Worm (Caenorhabditis elegans) whole organism, L2 larva: ENCODE results near the gene pqn-25.

ENCODE experiments used
- C34F6.9 ChIP-seq: fragments of 150-350 bp; optimal IDR thresholded peaks from 2 replicates; lab custom pipeline; 2014; ENCODE audit warnings: missing biosample characterization, missing genetic modification characterization
- R02D3.7 ChIP-seq: fragments of 150-350 bp; optimal IDR thresholded peaks from 2 replicates; lab custom pipeline; 2014; ENCODE audit warnings: missing biosample characterization, missing genetic modification characterization
- Y55F3AM.14 ChIP-seq: fragments of 200-800 bp; sonication (Bioruptor generic); optimal IDR thresholded peaks from 2 replicates; lab custom pipeline; 2018; ENCODE audit warnings: mild to moderate bottlenecking, missing genetic modification characterization, missing compliant biosample characterization
- alr-1 ChIP-seq: fragments of 150-350 bp; optimal IDR thresholded peaks from 2 replicates; lab custom pipeline; 2014; ENCODE audit warnings: missing biosample characterization, missing genetic modification characterization
- aly-2 ChIP-seq: fragments of 150-350 bp; optimal IDR thresholded peaks from 2 replicates; lab custom pipeline; 2014; ENCODE audit warnings: missing biosample characterization, missing genetic modification characterization
- ama-1 ChIP-seq: fragments of 150-350 bp; optimal IDR thresholded peaks from 2 replicates; lab custom pipeline; 2018; ENCODE audit warnings: inconsistent platforms
- blmp-1 ChIP-seq: sonication (generic microtip); optimal IDR thresholded peaks from 2 replicates; lab custom pipeline; 2017; ENCODE audit warnings: missing genetic modification characterization, mild to moderate bottlenecking, missing compliant biosample characterization, antibody characterized with exemption, moderate library complexity; ENCODE audit not compliant: insufficient read depth
- ceh-16 ChIP-seq: fragments of 150-350 bp; optimal IDR thresholded peaks from 2 replicates; lab custom pipeline; 2014; ENCODE audit warnings: missing biosample characterization, missing genetic modification characterization
- ceh-82 ChIP-seq: fragments of 150-350 bp; optimal IDR thresholded peaks from 2 replicates; lab custom pipeline; 2014; ENCODE audit warnings: missing biosample characterization, missing genetic modification characterization
- crh-2 ChIP-seq: sonication (generic microtip); optimal IDR thresholded peaks from 2 replicates; lab custom pipeline; 2017; ENCODE audit warnings: missing biosample characterization, missing genetic modification characterization
- dmd-4 ChIP-seq: sonication (generic microtip); optimal IDR thresholded peaks from 2 replicates; lab custom pipeline; 2017; ENCODE audit warnings: missing biosample characterization, missing genetic modification characterization
- egl-27 ChIP-seq: sonication (generic microtip); optimal IDR thresholded peaks from 3 replicates; lab custom pipeline; 2017; ENCODE audit warnings: missing biosample characterization, missing genetic modification reagents, missing genetic modification characterization
- elt-1 ChIP-seq: fragments of 150-350 bp; optimal IDR thresholded peaks from 2 replicates; lab custom pipeline; 2014; ENCODE audit warnings: missing biosample characterization, missing genetic modification characterization
- fos-1 ChIP-seq: fragments of 150-350 bp; optimal IDR thresholded peaks from 2 replicates; lab custom pipeline; 2014; ENCODE audit warnings: missing biosample characterization, missing genetic modification characterization
- gmeb-1 ChIP-seq: fragments of 150-350 bp; optimal IDR thresholded peaks from 2 replicates; lab custom pipeline; 2014; ENCODE audit warnings: missing biosample characterization, missing genetic modification characterization
- lin-11 ChIP-seq: fragments of 150-350 bp; sonication (generic microtip); optimal IDR thresholded peaks from 2 replicates; lab custom pipeline; 2014; ENCODE audit warnings: missing biosample characterization, missing genetic modification characterization, inconsistent platforms, mixed read lengths
- lin-39 ChIP-seq: fragments of 150-350 bp; optimal IDR thresholded peaks from 2 replicates; lab custom pipeline; 2014; ENCODE audit warnings: missing biosample characterization, missing genetic modification reagents, missing genetic modification characterization
- lsy-2 ChIP-seq, 2 experiments: fragments of 150-350 bp in 1 of 2; sonication (generic microtip) in 1 of 2; optimal IDR thresholded peaks; 2 replicates each; lab custom pipeline; 2014 to 2017; ENCODE audit warnings: missing biosample characterization in 2 of 2, missing genetic modification characterization in 2 of 2
- mab-5 ChIP-seq: fragments of 150-350 bp; optimal IDR thresholded peaks from 2 replicates; lab custom pipeline; 2014; ENCODE audit warnings: missing biosample characterization, missing genetic modification characterization
- mbf-1 ChIP-seq: sonication (generic microtip); optimal IDR thresholded peaks from 2 replicates; lab custom pipeline; 2017; ENCODE audit warnings: missing biosample characterization, missing genetic modification characterization
- mdl-1 ChIP-seq, 2 experiments: fragments of 150-350 bp in 1 of 2; sonication (generic microtip) in 1 of 2; optimal IDR thresholded peaks; 2 replicates each; lab custom pipeline; 2017; ENCODE audit warnings: missing biosample characterization in 2 of 2, missing genetic modification characterization in 2 of 2
- nhr-10 ChIP-seq: sonication (generic microtip); optimal IDR thresholded peaks from 2 replicates; lab custom pipeline; 2017; ENCODE audit warnings: missing biosample characterization, missing genetic modification characterization
- nhr-12 ChIP-seq: fragments of 150-350 bp; optimal IDR thresholded peaks from 2 replicates; lab custom pipeline; 2014; ENCODE audit warnings: missing biosample characterization, missing genetic modification characterization
- nhr-21 ChIP-seq: fragments of 150-350 bp; optimal IDR thresholded peaks from 2 replicates; lab custom pipeline; 2014; ENCODE audit warnings: missing biosample characterization, missing genetic modification characterization
- nhr-23 ChIP-seq: fragments of 150-350 bp; optimal IDR thresholded peaks from 2 replicates; lab custom pipeline; 2014; ENCODE audit warnings: missing biosample characterization, missing genetic modification reagents, missing genetic modification characterization
- nhr-25 ChIP-seq: fragments of 150-350 bp; sonication (generic microtip); optimal IDR thresholded peaks from 3 replicates; lab custom pipeline; 2014; ENCODE audit warnings: missing biosample characterization, missing genetic modification characterization
- nhr-6 ChIP-seq: fragments of 150-350 bp; optimal IDR thresholded peaks from 2 replicates; lab custom pipeline; 2014; ENCODE audit warnings: missing biosample characterization, missing genetic modification characterization
- nhr-77 ChIP-seq: fragments of 150-350 bp; optimal IDR thresholded peaks from 2 replicates; lab custom pipeline; 2014; ENCODE audit warnings: missing biosample characterization, missing genetic modification characterization
- peb-1 ChIP-seq: fragments of 150-350 bp; optimal IDR thresholded peaks from 2 replicates; lab custom pipeline; 2014; ENCODE audit warnings: missing biosample characterization, missing genetic modification characterization
- sem-4 ChIP-seq: fragments of 150-350 bp; optimal IDR thresholded peaks from 2 replicates; lab custom pipeline; 2014; ENCODE audit warnings: missing biosample characterization, missing genetic modification reagents, missing genetic modification characterization
- skn-1 ChIP-seq: sonication (generic microtip); optimal IDR thresholded peaks from 2 replicates; lab custom pipeline; 2017; ENCODE audit warnings: missing biosample characterization, missing genetic modification characterization
- sma-3 ChIP-seq: sonication (generic microtip); optimal IDR thresholded peaks from 2 replicates; lab custom pipeline; 2016; ENCODE audit warnings: missing genetic modification reagents, missing genetic modification characterization, missing compliant biosample characterization
- sma-9 ChIP-seq, 2 experiments: fragments of 150-350 bp in 1 of 2; sonication (generic microtip) in 1 of 2; optimal IDR thresholded peaks; 2 replicates each; lab custom pipeline; 2014 to 2016; ENCODE audit warnings: missing genetic modification characterization in 2 of 2, mild to moderate bottlenecking in 1 of 2, missing biosample characterization in 1 of 2, missing compliant biosample characterization in 1 of 2, missing genetic modification reagents in 1 of 2, moderate library complexity in 1 of 2
- snpc-4 ChIP-seq: fragments of 150-350 bp; optimal IDR thresholded peaks from 2 replicates; lab custom pipeline; 2014; ENCODE audit warnings: missing biosample characterization, missing genetic modification characterization
- unc-39 ChIP-seq: fragments of 150-350 bp; optimal IDR thresholded peaks from 2 replicates; lab custom pipeline; 2014; ENCODE audit warnings: missing biosample characterization, missing genetic modification characterization
- unc-55 ChIP-seq: fragments of 150-350 bp; sonication (generic microtip); optimal IDR thresholded peaks from 3 replicates; lab custom pipeline; 2014; ENCODE audit warnings: missing biosample characterization, missing genetic modification reagents, missing genetic modification characterization
- zag-1 ChIP-seq: fragments of 150-350 bp; optimal IDR thresholded peaks from 2 replicates; lab custom pipeline; 2014; ENCODE audit warnings: missing biosample characterization, missing genetic modification characterization
- ztf-1 ChIP-seq: fragments of 200-800 bp; sonication (Bioruptor generic); conservative IDR thresholded peaks from 2 replicates; pipeline ENCODE4 v1.3.6; 2022; ENCODE audit warnings: missing genetic modification characterization, missing compliant biosample characterization

Gene pqn-25

ce11 chrIII:5546730-5547129 is 34.3 kb upstream of the pqn-25 start, which contains the start of gene F09F7.5:
Gene F09F7.5, plus strand, starts transcription at chrIII:5546987.
- TF ChIP-seq fos-1 (tag; lab: Kevin White, UChicago) (peak; percentile 87), mbf-1 (tag; lab: Kevin White, UChicago) (no peak), crh-2 (peak; percentile 27)
- TF ChIP-seq, all 48 proteins: peak for 2

ce11 chrIII:5546309-5546708 is 33.9 kb upstream of the pqn-25 start:
- TF ChIP-seq nhr-21 (tag; lab: Kevin White, UChicago) (peak; percentile 30), peb-1 (tag; lab: Kevin White, UChicago) (no peak), nhr-23 (tag; lab: Kevin White, UChicago) (no peak), ama-1 (lab: Kevin White, UChicago) (no peak), nhr-25 (peak; percentile 12), snpc-4 (tag; lab: Kevin White, UChicago) (no peak), C34F6.9 (peak; percentile 21), egl-27 (no peak)

- TF ChIP-seq lin-39 (tag; lab: Kevin White, UChicago) (no peak), skn-1 (tag; lab: Kevin White, UChicago) (no peak), lsy-2 (tag; optimal IDR thresholded peaks at IDR 0.05; lab: Kevin White, UChicago) (no peak), nhr-10 (no peak), nhr-25 (no peak), ceh-82 (no peak), C34F6.9 (no peak), crh-2 (no peak), Y55F3AM.14 (GFP tag; lab: Kevin White, UChicago) (no peak), unc-55 (no peak), mdl-1 (tag; optimal IDR thresholded peaks at IDR 0.05; lab: Kevin White, UChicago) (no peak), peb-1 (tag; lab: Kevin White, UChicago) (no peak), mbf-1 (tag; lab: Kevin White, UChicago) (no peak), snpc-4 (tag; lab: Kevin White, UChicago) (no peak)
Measured at ce11 chrIII:5543727-5544345, 31.4 kb upstream of the pqn-25 start, which contains the start of gene D1044.1. Gene D1044.1, plus strand, starts transcription at chrIII:5544295.

- TF ChIP-seq peb-1 (tag; lab: Kevin White, UChicago) = no peak
- TF ChIP-seq aly-2 (tag; lab: Kevin White, UChicago) = no peak
- TF ChIP-seq lin-11 (tag; lab: Kevin White, UChicago) = no peak
- no peak for TF ChIP-seq ceh-16
- no peak for TF ChIP-seq nhr-6
- no peak for TF ChIP-seq skn-1 (tag; lab: Kevin White, UChicago)
Measured at ce11 chrIII:5543050-5543449, 30.6 kb upstream of the pqn-25 start, which contains the start of gene D1044.6. Gene D1044.6, minus strand, starts transcription at chrIII:5543177.

- no peak for TF ChIP-seq sem-4
- TF ChIP-seq nhr-12 (tag; lab: Kevin White, UChicago) = no peak
- no peak for TF ChIP-seq gmeb-1 (tag; lab: Kevin White, UChicago)
- TF ChIP-seq snpc-4 (tag; lab: Kevin White, UChicago) = no peak
- no peak for TF ChIP-seq nhr-25
- TF ChIP-seq fos-1 (tag; lab: Kevin White, UChicago) = no peak
- no peak for TF ChIP-seq peb-1 (tag; lab: Kevin White, UChicago)
- TF ChIP-seq lin-11 (tag; lab: Kevin White, UChicago) = no peak
- no peak for TF ChIP-seq nhr-77 (tag; lab: Kevin White, UChicago)
- TF ChIP-seq sma-3 (GFP tag; lab: Kevin White, UChicago) = no peak
- TF ChIP-seq ztf-1 (GFP tag; lab: Robert Waterston, UW) = no peak
- TF ChIP-seq, all 48 proteins: peak for 0
Measured at ce11 chrIII:5541777-5542176, 29.4 kb upstream of the pqn-25 start.

ce11 chrIII:5525973-5526372 is 13.6 kb upstream of the pqn-25 start, which contains the start of gene dex-1:
Gene dex-1, plus strand, starts transcription at chrIII:5526104.
- TF ChIP-seq snpc-4 (tag; lab: Kevin White, UChicago) (no peak), sem-4 (no peak)

- TF ChIP-seq Y55F3AM.14 (GFP tag; lab: Kevin White, UChicago) (no peak), fos-1 (tag; lab: Kevin White, UChicago) (no peak), ama-1 (lab: Kevin White, UChicago) (no peak), mdl-1 (tag; optimal IDR thresholded peaks at IDR 0.05; lab: Kevin White, UChicago) (no peak), blmp-1 (no peak), lin-11 (tag; lab: Kevin White, UChicago) (no peak), nhr-21 (tag; lab: Kevin White, UChicago) (no peak), zag-1 (tag; lab: Kevin White, UChicago) (no peak), sma-9 (GFP tag; optimal IDR thresholded peaks at IDR 0.05; lab: Kevin White, UChicago) (no peak), sma-9 (tag; optimal IDR thresholded peaks at IDR 0.05; lab: Kevin White, UChicago) (no peak), mab-5 (tag; lab: Kevin White, UChicago) (no peak), lsy-2 (tag; optimal IDR thresholded peaks at IDR 0.05; lab: Kevin White, UChicago) (no peak), elt-1 (tag; lab: Kevin White, UChicago) (no peak), dmd-4 (tag; lab: Kevin White, UChicago) (no peak), peb-1 (tag; lab: Kevin White, UChicago) (no peak), ceh-16 (no peak), lin-39 (tag; lab: Kevin White, UChicago) (no peak), unc-39 (tag; lab: Kevin White, UChicago) (no peak), alr-1 (tag; lab: Kevin White, UChicago) (no peak), R02D3.7 (tag; lab: Kevin White, UChicago) (no peak)
Measured at ce11 chrIII:5521930-5522329, 9.5 kb upstream of the pqn-25 start, which contains the start of gene D1044.4. Gene D1044.4, minus strand, starts transcription at chrIII:5522030.
